Fruit fly (Drosophila melanogaster) whole organism, embryonic: Measurements from ENCODE around the gene pnr.

Experiments used
- BtbVII ChIP-seq: fragments of 200-800 bp; sonication (Bioruptor generic); optimal IDR thresholded peaks from 3 replicates; lab custom pipeline; 2017; ENCODE audit warnings: missing biosample characterization, mild to moderate bottlenecking, missing genetic modification characterization
- CG12071 ChIP-seq: fragments of 200-800 bp; sonication (Bioruptor generic); optimal IDR thresholded peaks from 3 replicates; lab custom pipeline; 2018; ENCODE audit warnings: missing biosample characterization, mild to moderate bottlenecking, missing genetic modification characterization
- CG12769 ChIP-seq: fragments of 200-800 bp; sonication (Bioruptor generic); optimal IDR thresholded peaks from 2 replicates; lab custom pipeline; 2019; ENCODE audit warnings: missing biosample characterization, mild to moderate bottlenecking, missing genetic modification characterization, moderate library complexity
- CG13424 ChIP-seq: fragments of 200-800 bp; sonication (Bioruptor generic); optimal IDR thresholded peaks from 2 replicates; lab custom pipeline; 2019; ENCODE audit warnings: missing biosample characterization, mild to moderate bottlenecking, missing genetic modification characterization, moderate library complexity
- CG17328 ChIP-seq: fragments of 200-800 bp; sonication (Bioruptor generic); IDR thresholded peaks from 2 replicates; pipeline ENCODE4 v1.3.6; 2022; ENCODE audit warnings: missing biosample characterization, missing genetic modification characterization
- CG17359 ChIP-seq: fragments of 200-800 bp; sonication (Bioruptor generic); optimal IDR thresholded peaks from 3 replicates; lab custom pipeline; 2018; ENCODE audit warnings: missing biosample characterization, mild to moderate bottlenecking, missing genetic modification characterization, moderate library complexity
- CG18599 ChIP-seq: fragments of 200-800 bp; sonication (Bioruptor generic); optimal IDR thresholded peaks from 3 replicates; lab custom pipeline; 2017; ENCODE audit warnings: missing biosample characterization, missing genetic modification characterization, mild to moderate bottlenecking, moderate library complexity, missing genetic modification reagents
- CG30403 ChIP-seq: fragments of 200-800 bp; sonication (Bioruptor generic); optimal IDR thresholded peaks from 3 replicates; lab custom pipeline; 2016; ENCODE audit warnings: missing biosample characterization, missing genetic modification characterization
- CG33557 ChIP-seq: fragments of 200-800 bp; sonication (Bioruptor generic); optimal IDR thresholded peaks from 2 replicates; lab custom pipeline; 2019; ENCODE audit warnings: missing biosample characterization, mild to moderate bottlenecking, missing genetic modification characterization, moderate library complexity
- CG3995 ChIP-seq: fragments of 200-800 bp; sonication (Bioruptor generic); optimal IDR thresholded peaks from 3 replicates; lab custom pipeline; 2016; ENCODE audit warnings: missing biosample characterization, missing genetic modification characterization
- CG4707 ChIP-seq: fragments of 200-800 bp; sonication (Bioruptor generic); optimal IDR thresholded peaks from 2 replicates; lab custom pipeline; 2018; ENCODE audit warnings: missing biosample characterization, mild to moderate bottlenecking, missing genetic modification characterization, moderate library complexity
- CG6791 ChIP-seq: fragments of 200-800 bp; sonication (Bioruptor generic); IDR thresholded peaks from 3 replicates; pipeline ENCODE4 v1.3.6; 2022; ENCODE audit warnings: missing biosample characterization, missing genetic modification characterization; ENCODE audit not compliant: partially characterized antibody
- CG7556 ChIP-seq: fragments of 200-800 bp; sonication (Bioruptor generic); optimal IDR thresholded peaks from 2 replicates; lab custom pipeline; 2017; ENCODE audit warnings: missing biosample characterization, mild to moderate bottlenecking, missing genetic modification characterization
- CG7745 ChIP-seq: fragments of 200-800 bp; sonication (Bioruptor generic); optimal IDR thresholded peaks from 2 replicates; lab custom pipeline; 2018; ENCODE audit warnings: missing biosample characterization, mild to moderate bottlenecking, missing genetic modification characterization, moderate library complexity
- CG8290 ChIP-seq, 3 experiments: fragments of 200-800 bp; sonication (Bioruptor generic); optimal IDR thresholded peaks; 2 replicates each; lab custom pipeline; 2016 to 2019; ENCODE audit warnings: missing biosample characterization in 3 of 3, missing genetic modification characterization in 3 of 3, mild to moderate bottlenecking in 2 of 3, moderate library complexity in 1 of 3
- CG8359 ChIP-seq: fragments of 200-800 bp; sonication (Bioruptor generic); optimal IDR thresholded peaks from 2 replicates; lab custom pipeline; 2017; ENCODE audit warnings: missing biosample characterization, mild to moderate bottlenecking, missing genetic modification characterization, borderline replicate concordance
- CG8478 ChIP-seq: fragments of >200 bp; optimal IDR thresholded peaks from 2 replicates; lab custom pipeline; 2018
- CG8924 ChIP-seq: fragments of 200-800 bp; optimal IDR thresholded peaks from 3 replicates; lab custom pipeline; 2019; ENCODE audit warnings: missing biosample characterization, mild to moderate bottlenecking, missing genetic modification characterization, moderate library complexity
- CG9797 ChIP-seq: fragments of 200-800 bp; sonication (Bioruptor generic); optimal IDR thresholded peaks from 3 replicates; lab custom pipeline; 2018; ENCODE audit warnings: missing biosample characterization, mild to moderate bottlenecking, missing genetic modification characterization
- Doc3 ChIP-seq: fragments of 200-800 bp; sonication (Bioruptor generic); IDR thresholded peaks from 3 replicates; pipeline ENCODE4 v1.3.6; 2022; ENCODE audit warnings: missing biosample characterization, missing genetic modification characterization; ENCODE audit not compliant: partially characterized antibody
- E2f1 ChIP-seq: fragments of 200-800 bp; sonication (Bioruptor generic); IDR thresholded peaks from 2 replicates; pipeline ENCODE4 v1.3.6; 2022; ENCODE audit warnings: missing biosample characterization, missing genetic modification characterization
- Eip74EF ChIP-seq, 2 experiments: fragments of 200-800 bp in 1 of 2; fragments of >200 bp in 1 of 2; sonication (Bioruptor generic) in 1 of 2; optimal IDR thresholded peaks; 2 replicates each; lab custom pipeline; 2017 to 2019; ENCODE audit warnings: missing biosample characterization in 2 of 2, missing genetic modification characterization in 2 of 2, mild to moderate bottlenecking in 1 of 2, moderate library complexity in 1 of 2
- Ets97D ChIP-seq: fragments of 200-800 bp; sonication (Bioruptor generic); optimal IDR thresholded peaks from 3 replicates; lab custom pipeline; 2016; ENCODE audit warnings: missing biosample characterization, missing genetic modification characterization
- HLH4C ChIP-seq: fragments of 200-800 bp; sonication (Bioruptor generic); IDR thresholded peaks from 3 replicates; pipeline ENCODE4 v1.3.6; 2022; ENCODE audit warnings: missing biosample characterization, missing genetic modification characterization; ENCODE audit not compliant: partially characterized antibody
- Hr39 ChIP-seq: fragments of >200 bp; optimal IDR thresholded peaks from 2 replicates; lab custom pipeline; 2017
- Hr78 ChIP-seq, 2 experiments: fragments of 200-800 bp in 1 of 2; fragments of >200 bp in 1 of 2; sonication (Bioruptor generic) in 1 of 2; optimal IDR thresholded peaks; 2 replicates each; lab custom pipeline; 2017 to 2019; ENCODE audit warnings: missing biosample characterization in 2 of 2, missing genetic modification characterization in 2 of 2, mild to moderate bottlenecking in 1 of 2, moderate library complexity in 1 of 2
- Jarid2 ChIP-seq: fragments of 200-800 bp; sonication (Bioruptor generic); optimal IDR thresholded peaks from 3 replicates; lab custom pipeline; 2017; ENCODE audit warnings: mild to moderate bottlenecking, missing biosample characterization, missing genetic modification reagents, missing genetic modification characterization
- Kr ChIP-seq: fragments of 200-800 bp; sonication (Bioruptor generic); optimal IDR thresholded peaks from 2 replicates; lab custom pipeline; 2017; ENCODE audit warnings: missing biosample characterization, mild to moderate bottlenecking, missing genetic modification characterization
- Mes4 ChIP-seq: fragments of 200-800 bp; sonication (Bioruptor generic); optimal IDR thresholded peaks from 2 replicates; lab custom pipeline; 2016; ENCODE audit warnings: missing biosample characterization, missing genetic modification characterization
- Mrtf ChIP-seq: fragments of 200-800 bp; sonication (Bioruptor generic); IDR thresholded peaks from 3 replicates; pipeline ENCODE4 v1.3.6; 2022; ENCODE audit warnings: missing biosample characterization, missing genetic modification characterization
- Ravus ChIP-seq: fragments of 200-800 bp; sonication (Bioruptor generic); IDR thresholded peaks from 2 replicates; pipeline ENCODE4 v1.3.6; 2022; ENCODE audit warnings: missing biosample characterization, missing genetic modification characterization
- Scr ChIP-seq: fragments of 200-800 bp; sonication (Bioruptor generic); IDR thresholded peaks from 2 replicates; pipeline ENCODE4 v1.3.6; 2022; ENCODE audit warnings: missing biosample characterization, missing genetic modification characterization; ENCODE audit not compliant: partially characterized antibody
- ac ChIP-seq: fragments of 200-800 bp; sonication (Bioruptor generic); optimal IDR thresholded peaks from 3 replicates; lab custom pipeline; 2017; ENCODE audit warnings: missing biosample characterization, mild to moderate bottlenecking, missing genetic modification characterization
- bbx ChIP-seq: fragments of 200-800 bp; sonication (Bioruptor generic); IDR thresholded peaks from 2 replicates; pipeline ENCODE4 v1.3.6; 2022; ENCODE audit warnings: missing biosample characterization, missing genetic modification characterization; ENCODE audit not compliant: partially characterized antibody
- disco-r ChIP-seq: fragments of 200-800 bp; sonication (Bioruptor generic); optimal IDR thresholded peaks from 2 replicates; lab custom pipeline; 2016; ENCODE audit warnings: missing biosample characterization, missing genetic modification characterization
- fd64A ChIP-seq: fragments of 200-800 bp; sonication (Bioruptor generic); optimal IDR thresholded peaks from 3 replicates; lab custom pipeline; 2018; ENCODE audit warnings: missing biosample characterization, mild to moderate bottlenecking, missing genetic modification characterization
- gcm ChIP-seq: fragments of 200-800 bp; sonication (Bioruptor generic); optimal IDR thresholded peaks from 2 replicates; lab custom pipeline; 2019; ENCODE audit warnings: missing biosample characterization, mild to moderate bottlenecking, missing genetic modification characterization, moderate library complexity
- grau ChIP-seq: fragments of 200-800 bp; optimal IDR thresholded peaks from 3 replicates; lab custom pipeline; 2019; ENCODE audit warnings: missing biosample characterization, mild to moderate bottlenecking, missing genetic modification characterization, moderate library complexity
- grn ChIP-seq: fragments of 200-800 bp; sonication (Bioruptor generic); optimal IDR thresholded peaks from 3 replicates; lab custom pipeline; 2017; ENCODE audit warnings: missing biosample characterization, missing genetic modification characterization
- jigr1 ChIP-seq: fragments of 200-800 bp; sonication (Bioruptor generic); IDR thresholded peaks from 3 replicates; pipeline ENCODE4 v1.3.6; 2022; ENCODE audit warnings: missing biosample characterization, missing genetic modification characterization
- odd ChIP-seq: fragments of 200-800 bp; sonication (Bioruptor generic); optimal IDR thresholded peaks from 2 replicates; lab custom pipeline; 2017; ENCODE audit warnings: missing biosample characterization, mild to moderate bottlenecking, missing genetic modification characterization
- pan ChIP-seq, 4 experiments: fragments of >200 bp in 3 of 4; fragments of 200-800 bp in 1 of 4; sonication (Bioruptor generic) in 1 of 4; optimal IDR thresholded peaks in 3 of 4; IDR thresholded peaks in 1 of 4; 2 replicates each; pipeline versions ENCODE4 v1.3.6 to Lab custom; 2017 to 2022; ENCODE audit warnings: missing biosample characterization in 2 of 4, missing genetic modification characterization in 2 of 4, mixed read lengths in 1 of 4
- salm ChIP-seq: fragments of 200-800 bp; sonication (Bioruptor generic); optimal IDR thresholded peaks from 2 replicates; lab custom pipeline; 2018; ENCODE audit warnings: missing biosample characterization, mild to moderate bottlenecking, missing genetic modification characterization
- scrt ChIP-seq: fragments of 200-800 bp; sonication (Bioruptor generic); optimal IDR thresholded peaks from 2 replicates; lab custom pipeline; 2018; ENCODE audit warnings: missing biosample characterization, mild to moderate bottlenecking, missing genetic modification characterization, moderate library complexity
- sqz ChIP-seq: fragments of 200-800 bp; sonication (Bioruptor generic); optimal IDR thresholded peaks from 3 replicates; lab custom pipeline; 2018; ENCODE audit warnings: missing biosample characterization, mild to moderate bottlenecking, missing genetic modification characterization
- vvl ChIP-seq: fragments of 200-800 bp; sonication (Bioruptor generic); IDR thresholded peaks from 2 replicates; pipeline ENCODE4 v1.3.6; 2022; ENCODE audit warnings: missing biosample characterization, missing genetic modification characterization
- zf30C ChIP-seq: fragments of 200-800 bp; sonication (Bioruptor generic); optimal IDR thresholded peaks from 3 replicates; lab custom pipeline; 2018; ENCODE audit warnings: missing biosample characterization, mild to moderate bottlenecking, missing genetic modification characterization

The pnr gene

DNA sequence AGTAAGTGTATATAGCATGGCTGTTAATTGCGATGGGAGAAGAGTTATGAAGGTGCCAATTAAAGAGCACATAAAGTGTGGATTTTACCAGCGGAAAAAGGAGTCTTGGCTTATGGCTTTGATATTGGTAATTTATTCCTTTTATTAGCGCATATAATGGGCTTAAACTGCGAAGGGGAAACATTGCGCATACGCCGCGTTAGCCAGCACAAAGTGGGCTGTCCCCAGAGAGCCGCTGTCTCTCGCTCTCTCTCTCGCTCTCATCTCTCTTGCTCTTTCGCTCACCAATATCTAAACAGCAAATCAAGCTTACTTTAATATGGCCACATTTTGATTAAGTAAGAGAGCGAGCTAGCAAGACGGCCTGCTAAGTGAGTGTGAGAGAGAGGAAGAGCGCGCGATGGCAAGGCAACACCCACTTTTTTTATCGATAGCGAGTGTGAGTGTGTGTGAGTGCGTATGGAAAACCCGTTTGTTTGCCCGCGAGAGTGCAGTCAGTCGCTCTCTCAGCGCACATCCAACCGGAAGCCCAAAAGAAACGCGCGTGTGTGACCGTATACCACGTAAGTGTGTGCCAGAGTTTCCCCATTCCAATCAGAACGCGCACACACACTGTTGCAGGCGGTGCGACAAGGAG, at the start of gene pnr (continued):
- no peak for TF ChIP-seq Mrtf (GFP tag; lab: Robert Waterston, UW)
- TF ChIP-seq CG4707 (GFP tag; lab: Kevin White, UChicago): no peak
- peak; percentile 23 for TF ChIP-seq odd
- TF ChIP-seq E2f1 (GFP tag; lab: Robert Waterston, UW): no peak
- TF ChIP-seq Mes4 (GFP tag; lab: Kevin White, UChicago): peak; percentile 43
- TF ChIP-seq CG7556 (GFP tag; lab: Kevin White, UChicago): no peak
- TF ChIP-seq CG3995: no peak
- peak; percentile 30 for TF ChIP-seq CG33557 (GFP tag; lab: Kevin White, UChicago)
- no peak for TF ChIP-seq pan (optimal IDR thresholded peaks at IDR 0.05; lab: Kevin White, UChicago)
- TF ChIP-seq pan (GFP tag; optimal IDR thresholded peaks at IDR 0.05 in 1 of 2, IDR thresholded peaks at IDR 0.05 in 1 of 2): peak in 1 of 2 experiments; percentile 30
- TF ChIP-seq ac (GFP tag; lab: Kevin White, UChicago): no peak
- no peak for TF ChIP-seq bbx
- peak; percentile 68 for TF ChIP-seq Jarid2
- peak; percentile 53 for TF ChIP-seq Scr (GFP tag; lab: Robert Waterston, UW)
- TF ChIP-seq HLH4C (GFP tag; lab: Robert Waterston, UW): peak; percentile 46; the same call in 2 of the 3 replicates
- peak; percentile 95 for TF ChIP-seq sqz (GFP tag; lab: Kevin White, UChicago)
- peak; percentile 27 for TF ChIP-seq CG9797 (GFP tag; lab: Kevin White, UChicago)
- TF ChIP-seq Eip74EF (GFP tag; optimal IDR thresholded peaks at IDR 0.05; lab: Kevin White, UChicago): no peak
- no peak for TF ChIP-seq CG8290 (GFP tag; optimal IDR thresholded peaks at IDR 0.05; lab: Kevin White, UChicago)
- no peak for TF ChIP-seq CG8290 (tag; optimal IDR thresholded peaks at IDR 0.05; lab: Kevin White, UChicago)
- no peak for TF ChIP-seq CG8924 (tag; lab: Kevin White, UChicago)
- peak; percentile 98 for TF ChIP-seq grn
- TF ChIP-seq CG6791: 0 out of 3 replicates have a peak, but pooled peaks have one; percentile 18
- TF ChIP-seq Ravus: no peak
- no peak for TF ChIP-seq Doc3 (GFP tag; lab: Robert Waterston, UW)
- TF ChIP-seq scrt (GFP tag; lab: Kevin White, UChicago): no peak
- TF ChIP-seq jigr1 (GFP tag; lab: Robert Waterston, UW): no peak
- no peak for TF ChIP-seq salm (tag; lab: Kevin White, UChicago)
- no peak for TF ChIP-seq zf30C (GFP tag; lab: Kevin White, UChicago)
- TF ChIP-seq disco-r: no peak
- TF ChIP-seq CG17359 (tag; lab: Kevin White, UChicago): no peak
- peak; percentile 86 for TF ChIP-seq vvl (GFP tag; lab: Robert Waterston, UW)
- no peak for TF ChIP-seq grau (tag; lab: Kevin White, UChicago)
- no peak for TF ChIP-seq Hr39 (lab: Kevin White, UChicago)
- TF ChIP-seq, all 482 proteins: peak for 132

DNA sequence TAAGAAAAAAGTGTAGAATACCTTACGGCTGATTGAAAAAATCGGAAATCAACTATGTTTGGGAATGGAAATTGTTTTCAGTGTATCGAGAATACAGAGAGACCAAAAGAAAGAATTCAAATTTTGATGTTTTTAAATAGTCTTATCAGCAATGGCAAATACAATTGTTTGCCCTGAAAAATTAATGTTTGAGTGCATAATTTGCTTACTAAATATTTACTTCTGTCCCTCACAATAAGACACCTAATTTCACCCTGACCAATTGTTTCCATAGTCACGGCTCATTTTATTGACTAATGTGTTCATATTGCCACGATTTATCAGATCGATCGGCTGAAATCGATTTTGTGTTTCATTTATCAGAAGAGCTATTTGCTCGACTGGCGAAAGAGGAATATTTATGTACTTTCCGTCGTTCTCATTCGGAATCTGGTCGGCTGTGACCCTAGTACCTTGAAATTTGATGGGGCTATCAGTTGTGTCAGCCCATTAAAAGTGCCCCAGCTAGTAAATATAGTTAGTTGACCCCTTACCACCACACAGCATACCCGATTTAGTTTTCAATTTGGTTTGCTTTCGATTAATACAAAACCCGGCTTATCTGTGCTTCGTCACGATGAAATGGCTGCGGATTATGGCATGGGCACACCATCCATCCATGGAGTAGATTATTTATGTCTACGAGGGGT, 42.2 kb upstream of the pnr start:
- peak; percentile 49 for TF ChIP-seq gcm (GFP tag; lab: Kevin White, UChicago)
- TF ChIP-seq Kr (GFP tag; lab: Kevin White, UChicago): no peak
- peak; percentile 26; the same call in 1 of the 2 replicates for TF ChIP-seq vvl (GFP tag; lab: Robert Waterston, UW)
- no peak for TF ChIP-seq CG30403
- TF ChIP-seq fd64A (GFP tag; lab: Kevin White, UChicago): peak; percentile 63
- peak; percentile 8 for TF ChIP-seq CG18599
- TF ChIP-seq CG12769: peak; percentile 2
- TF ChIP-seq CG13424 (tag; lab: Kevin White, UChicago): peak; percentile 48
- TF ChIP-seq Hr78 (GFP tag; optimal IDR thresholded peaks at IDR 0.05; lab: Kevin White, UChicago): peak in 1 of 2 experiments; percentile 68
- peak; percentile 21 for TF ChIP-seq CG8359
- TF ChIP-seq CG7745: peak; percentile 80
- TF ChIP-seq CG17328 (GFP tag; lab: Robert Waterston, UW): peak; percentile 51
- peak; percentile 19 for TF ChIP-seq CG12071 (GFP tag; lab: Kevin White, UChicago)
- TF ChIP-seq Ets97D (GFP tag; lab: Kevin White, UChicago): no peak
- TF ChIP-seq CG17359 (tag; lab: Kevin White, UChicago): peak; percentile 67
- TF ChIP-seq BtbVII (GFP tag; lab: Kevin White, UChicago): peak; percentile 36
- TF ChIP-seq CG8478 (lab: Kevin White, UChicago): no peak
